Fruit fly (Drosophila melanogaster) whole organism, pupa: Measurements from ENCODE around the gene CG9107.

Experiments
- CG32121 ChIP-seq: fragments of 200-800 bp; sonication (Bioruptor generic); IDR thresholded peaks from 2 replicates; pipeline ENCODE4 v1.3.6; 2022; ENCODE audit warnings: missing biosample characterization, missing genetic modification characterization
- CG34367 ChIP-seq: fragments of 200-800 bp; sonication (Bioruptor generic); optimal IDR thresholded peaks from 2 replicates; lab custom pipeline; 2018; ENCODE audit warnings: missing biosample characterization, mild to moderate bottlenecking, missing genetic modification characterization
- CG8159 ChIP-seq: fragments of 200-800 bp; sonication (Bioruptor generic); optimal IDR thresholded peaks from 3 replicates; lab custom pipeline; 2018; ENCODE audit warnings: missing biosample characterization, mild to moderate bottlenecking, missing genetic modification characterization, moderate library complexity
- D1 ChIP-seq: fragments of 200-800 bp; sonication (Bioruptor generic); optimal IDR thresholded peaks from 2 replicates; lab custom pipeline; 2018; ENCODE audit warnings: missing biosample characterization, mild to moderate bottlenecking, missing genetic modification characterization, moderate library complexity
- EcR ChIP-seq: fragments of 200-800 bp; sonication (Bioruptor generic); optimal IDR thresholded peaks from 3 replicates; lab custom pipeline; 2019; ENCODE audit warnings: missing biosample characterization, missing genetic modification characterization, mild to moderate bottlenecking, moderate library complexity, missing genetic modification reagents
- Pif1A ChIP-seq: fragments of 200-800 bp; sonication (Bioruptor generic); optimal IDR thresholded peaks from 3 replicates; lab custom pipeline; 2016; ENCODE audit warnings: missing biosample characterization, missing genetic modification characterization
- Snoo ChIP-seq: fragments of 200-800 bp; sonication (Bioruptor generic); optimal IDR thresholded peaks from 3 replicates; lab custom pipeline; 2017; ENCODE audit warnings: missing biosample characterization, mild to moderate bottlenecking, missing genetic modification characterization, inconsistent platforms
- fd96Ca ChIP-seq: fragments of 200-800 bp; sonication (Bioruptor generic); IDR thresholded peaks from 3 replicates; pipeline ENCODE4 v1.3.6; 2022; ENCODE audit warnings: missing biosample characterization, missing genetic modification characterization

DNA sequence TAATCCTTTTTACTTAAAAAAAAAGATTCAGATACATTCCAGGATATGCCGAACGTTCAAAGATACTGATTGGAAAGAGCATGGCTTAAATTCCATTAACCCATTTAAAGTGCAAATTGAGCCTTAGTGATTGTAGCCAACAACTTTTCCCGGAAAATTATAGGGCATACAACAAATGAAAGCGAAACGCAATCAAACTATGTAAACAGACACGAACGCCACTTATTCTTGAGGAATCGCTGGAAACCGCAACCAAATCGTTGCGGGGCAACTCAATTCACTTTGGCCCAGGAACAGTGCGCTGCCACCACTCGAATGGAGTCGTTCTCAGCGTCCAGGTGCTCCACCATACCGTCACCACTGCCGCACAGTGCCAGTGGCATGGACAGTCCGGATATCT lies 3.8 kb downstream of the CG9107 start, which contains the start of gene CG13996:
- TF ChIP-seq D1 (tag; lab: Kevin White, UChicago) = no peak
- TF ChIP-seq Pif1A = no peak
- TF ChIP-seq fd96Ca (GFP tag; lab: Robert Waterston, UW) = no peak
- no peak for TF ChIP-seq CG8159
- no peak for TF ChIP-seq Snoo (tag; lab: Kevin White, UChicago)
- TF ChIP-seq CG34367 = no peak
- TF ChIP-seq CG32121 (GFP tag; lab: Robert Waterston, UW) = no peak
- TF ChIP-seq EcR = no peak
